Fruit fly (Drosophila melanogaster) whole organism, embryonic: ENCODE data around the gene mbc.

ENCODE experiments used
- Atf6 ChIP-seq: fragments of 200-800 bp; sonication (Bioruptor generic); IDR thresholded peaks from 2 replicates; pipeline ENCODE4 v1.3.6; 2022; ENCODE audit warnings: missing biosample characterization, missing genetic modification characterization
- Awh ChIP-seq: fragments of 200-800 bp; sonication (Bioruptor generic); IDR thresholded peaks from 2 replicates; pipeline ENCODE4, ENCODE4 v1.3.6; 2022; ENCODE audit warnings: missing biosample characterization, missing genetic modification characterization
- Bdp1 ChIP-seq: fragments of 200-800 bp; sonication (Bioruptor generic); optimal IDR thresholded peaks from 3 replicates; lab custom pipeline; 2016; ENCODE audit warnings: missing biosample characterization, missing genetic modification characterization
- Bgb ChIP-seq: fragments of 200-800 bp; sonication (Bioruptor generic); IDR thresholded peaks from 2 replicates; pipeline ENCODE4 v1.3.6; 2022; ENCODE audit warnings: missing biosample characterization, missing genetic modification characterization; ENCODE audit not compliant: partially characterized antibody
- Bteb2 ChIP-seq: fragments of 200-800 bp; sonication (Bioruptor generic); optimal IDR thresholded peaks from 2 replicates; lab custom pipeline; 2016; ENCODE audit warnings: missing biosample characterization, missing genetic modification characterization
- CG10321 ChIP-seq: fragments of 200-800 bp; sonication (Bioruptor generic); IDR thresholded peaks from 2 replicates; pipeline ENCODE4 v1.3.6; 2022; ENCODE audit warnings: missing biosample characterization, missing genetic modification characterization
- CG10654 ChIP-seq: fragments of 200-800 bp; sonication (Bioruptor generic); optimal IDR thresholded peaks from 2 replicates; lab custom pipeline; 2016; ENCODE audit warnings: missing biosample characterization, missing genetic modification characterization
- CG12155 ChIP-seq: fragments of 200-800 bp; sonication (Bioruptor generic); optimal IDR thresholded peaks from 3 replicates; lab custom pipeline; 2016; ENCODE audit warnings: missing biosample characterization, missing genetic modification characterization
- CG12744 ChIP-seq: fragments of 200-800 bp; sonication (Bioruptor generic); optimal IDR thresholded peaks from 2 replicates; lab custom pipeline; 2016; ENCODE audit warnings: missing biosample characterization, missing genetic modification characterization
- CG14860 ChIP-seq: fragments of 200-800 bp; sonication (Bioruptor generic); IDR thresholded peaks from 3 replicates; pipeline ENCODE4 v1.3.6; 2022; ENCODE audit warnings: missing biosample characterization, missing genetic modification characterization; ENCODE audit not compliant: partially characterized antibody
- CG15696 ChIP-seq: fragments of 200-800 bp; sonication (Bioruptor generic); optimal IDR thresholded peaks from 2 replicates; lab custom pipeline; 2019; ENCODE audit warnings: missing biosample characterization, mild to moderate bottlenecking, missing genetic modification characterization, moderate library complexity
- CG18476 ChIP-seq: fragments of 200-800 bp; sonication (Bioruptor generic); optimal IDR thresholded peaks from 2 replicates; lab custom pipeline; 2016; ENCODE audit warnings: missing biosample characterization, mild to moderate bottlenecking, missing genetic modification characterization
- CG18599 ChIP-seq: fragments of 200-800 bp; sonication (Bioruptor generic); optimal IDR thresholded peaks from 3 replicates; lab custom pipeline; 2017; ENCODE audit warnings: missing biosample characterization, missing genetic modification characterization, mild to moderate bottlenecking, moderate library complexity, missing genetic modification reagents
- CG2678 ChIP-seq: fragments of 200-800 bp; sonication (Bioruptor generic); optimal IDR thresholded peaks from 3 replicates; lab custom pipeline; 2019; ENCODE audit warnings: missing biosample characterization, mild to moderate bottlenecking, missing genetic modification characterization, moderate library complexity
- CG3847 ChIP-seq: fragments of 200-800 bp; sonication (Bioruptor generic); IDR thresholded peaks from 2 replicates; pipeline ENCODE4 v1.3.6; 2022; ENCODE audit warnings: missing biosample characterization, missing genetic modification characterization
- CG4424 ChIP-seq: fragments of 200-800 bp; sonication (Bioruptor generic); optimal IDR thresholded peaks from 3 replicates; lab custom pipeline; 2016; ENCODE audit warnings: missing biosample characterization, missing genetic modification characterization
- CG4617 ChIP-seq: fragments of 200-800 bp; sonication (Bioruptor generic); optimal IDR thresholded peaks from 3 replicates; lab custom pipeline; 2016; ENCODE audit warnings: missing biosample characterization, missing genetic modification characterization, borderline replicate concordance
- CG6854 ChIP-seq: fragments of 200-800 bp; sonication (Bioruptor generic); optimal IDR thresholded peaks from 3 replicates; lab custom pipeline; 2017; ENCODE audit warnings: missing biosample characterization, mild to moderate bottlenecking, missing genetic modification characterization
- CG8089 ChIP-seq: fragments of 200-800 bp; sonication (Bioruptor generic); optimal IDR thresholded peaks from 3 replicates; lab custom pipeline; 2016; ENCODE audit warnings: missing biosample characterization, missing genetic modification characterization
- CG9817 ChIP-seq: fragments of 200-800 bp; sonication (Bioruptor generic); optimal IDR thresholded peaks from 2 replicates; lab custom pipeline; 2018; ENCODE audit warnings: missing biosample characterization, mild to moderate bottlenecking, missing genetic modification characterization, moderate library complexity
- Camta ChIP-seq: fragments of 200-800 bp; sonication (Bioruptor generic); optimal IDR thresholded peaks from 2 replicates; lab custom pipeline; 2016; ENCODE audit warnings: missing biosample characterization, missing genetic modification characterization
- Dfd ChIP-seq, 2 experiments: fragments of >200 bp; optimal IDR thresholded peaks; 2 replicates each; lab custom pipeline; 2017; ENCODE audit warnings: missing biosample characterization in 2 of 2, missing genetic modification characterization in 2 of 2
- Doc3 ChIP-seq: fragments of 200-800 bp; sonication (Bioruptor generic); IDR thresholded peaks from 3 replicates; pipeline ENCODE4 v1.3.6; 2022; ENCODE audit warnings: missing biosample characterization, missing genetic modification characterization; ENCODE audit not compliant: partially characterized antibody
- Eip74EF ChIP-seq, 2 experiments: fragments of 200-800 bp in 1 of 2; fragments of >200 bp in 1 of 2; sonication (Bioruptor generic) in 1 of 2; optimal IDR thresholded peaks; 2 replicates each; lab custom pipeline; 2017 to 2019; ENCODE audit warnings: missing biosample characterization in 2 of 2, missing genetic modification characterization in 2 of 2, mild to moderate bottlenecking in 1 of 2, moderate library complexity in 1 of 2
- Fer2 ChIP-seq: fragments of 200-800 bp; sonication (Bioruptor generic); optimal IDR thresholded peaks from 2 replicates; lab custom pipeline; 2018; ENCODE audit warnings: missing biosample characterization, mild to moderate bottlenecking, missing genetic modification characterization, moderate library complexity
- Fer3 ChIP-seq: fragments of 200-800 bp; sonication (Bioruptor generic); optimal IDR thresholded peaks from 2 replicates; lab custom pipeline; 2018; ENCODE audit warnings: missing biosample characterization, mild to moderate bottlenecking, missing genetic modification characterization, moderate library complexity
- Gug ChIP-seq: fragments of 200-800 bp; sonication (Bioruptor generic); IDR thresholded peaks from 4 replicates; pipeline ENCODE4 v1.3.6; 2022; ENCODE audit warnings: missing biosample characterization, missing genetic modification characterization
- H15 ChIP-seq: fragments of 200-800 bp; sonication (Bioruptor generic); IDR thresholded peaks from 3 replicates; pipeline ENCODE4 v1.3.6; 2022; ENCODE audit warnings: missing biosample characterization, missing genetic modification characterization
- Hsf ChIP-seq: fragments of 200-800 bp; sonication (Bioruptor generic); optimal IDR thresholded peaks from 3 replicates; lab custom pipeline; 2016; ENCODE audit warnings: missing biosample characterization, missing genetic modification characterization
- MTF-1 ChIP-seq: fragments of 200-800 bp; sonication (Bioruptor generic); optimal IDR thresholded peaks from 2 replicates; lab custom pipeline; 2018; ENCODE audit warnings: missing biosample characterization, mild to moderate bottlenecking, missing genetic modification characterization, borderline replicate concordance
- Mad ChIP-seq: fragments of 200-800 bp; sonication (Bioruptor generic); optimal IDR thresholded peaks from 2 replicates; lab custom pipeline; 2016; ENCODE audit warnings: missing biosample characterization, missing genetic modification characterization
- Nf-YA ChIP-seq: fragments of 200-800 bp; sonication (Bioruptor generic); IDR thresholded peaks from 2 replicates; pipeline ENCODE4 v1.3.6; 2022; ENCODE audit warnings: missing biosample characterization, missing genetic modification characterization
- Nf-YB ChIP-seq: fragments of 200-800 bp; sonication (Bioruptor generic); optimal IDR thresholded peaks from 3 replicates; lab custom pipeline; 2019; ENCODE audit warnings: missing biosample characterization, mild to moderate bottlenecking, missing genetic modification characterization, moderate library complexity
- Scr ChIP-seq: fragments of 200-800 bp; sonication (Bioruptor generic); IDR thresholded peaks from 2 replicates; pipeline ENCODE4 v1.3.6; 2022; ENCODE audit warnings: missing biosample characterization, missing genetic modification characterization; ENCODE audit not compliant: partially characterized antibody
- ci ChIP-seq: fragments of 200-800 bp; sonication (Bioruptor generic); IDR thresholded peaks from 3 replicates; pipeline ENCODE4 v1.3.6; 2022; ENCODE audit warnings: missing biosample characterization, missing genetic modification characterization
- cwo ChIP-seq: fragments of 200-800 bp; sonication (Bioruptor generic); optimal IDR thresholded peaks from 3 replicates; lab custom pipeline; 2017; ENCODE audit warnings: missing biosample characterization, missing genetic modification characterization, mild to moderate bottlenecking, moderate library complexity, missing genetic modification reagents
- dati ChIP-seq: fragments of 200-800 bp; sonication (Bioruptor generic); IDR thresholded peaks from 2 replicates; pipeline ENCODE4 v1.3.6; 2022; ENCODE audit warnings: missing biosample characterization, missing genetic modification characterization
- fu2 ChIP-seq: fragments of 200-800 bp; sonication (Bioruptor generic); optimal IDR thresholded peaks from 2 replicates; lab custom pipeline; 2016; ENCODE audit warnings: missing biosample characterization, missing genetic modification characterization
- gce ChIP-seq: fragments of 200-800 bp; sonication (Bioruptor generic); IDR thresholded peaks from 3 replicates; pipeline ENCODE4 v1.3.6; 2022; ENCODE audit warnings: missing biosample characterization, missing genetic modification characterization
- gsb-n ChIP-seq: fragments of 200-800 bp; sonication (Bioruptor generic); optimal IDR thresholded peaks from 3 replicates; lab custom pipeline; 2018; ENCODE audit warnings: missing biosample characterization, mild to moderate bottlenecking, missing genetic modification characterization
- ham ChIP-seq: fragments of 200-800 bp; sonication (Bioruptor generic); IDR thresholded peaks from 2 replicates; pipeline ENCODE4 v1.3.6; 2022; ENCODE audit warnings: missing biosample characterization, missing genetic modification characterization
- hth ChIP-seq: fragments of >200 bp; optimal IDR thresholded peaks from 2 replicates; lab custom pipeline; 2017; ENCODE audit warnings: inconsistent platforms
- ind ChIP-seq: fragments of 200-800 bp; sonication (Bioruptor generic); optimal IDR thresholded peaks from 3 replicates; lab custom pipeline; 2016; ENCODE audit warnings: missing biosample characterization, missing genetic modification characterization
- jing ChIP-seq: fragments of 200-800 bp; sonication (Bioruptor generic); optimal IDR thresholded peaks from 2 replicates; lab custom pipeline; 2018; ENCODE audit warnings: missing biosample characterization, mild to moderate bottlenecking, missing genetic modification characterization
- pb ChIP-seq: fragments of 200-800 bp; sonication (Bioruptor generic); optimal IDR thresholded peaks from 3 replicates; lab custom pipeline; 2016; ENCODE audit warnings: missing biosample characterization, missing genetic modification characterization
- shn ChIP-seq: fragments of 200-800 bp; sonication (Bioruptor generic); optimal IDR thresholded peaks from 3 replicates; lab custom pipeline; 2016; ENCODE audit warnings: missing biosample characterization, missing genetic modification characterization
- sisA ChIP-seq: fragments of 200-800 bp; sonication (Bioruptor generic); IDR thresholded peaks from 2 replicates; pipeline ENCODE4 v1.3.6; 2022; ENCODE audit warnings: missing biosample characterization, missing genetic modification characterization
- tgo ChIP-seq: fragments of 200-800 bp; sonication (Bioruptor generic); IDR thresholded peaks from 3 replicates; pipeline ENCODE4 v1.3.6; 2022; ENCODE audit warnings: missing biosample characterization, missing genetic modification characterization
- wek ChIP-seq: fragments of 200-800 bp; sonication (Bioruptor generic); optimal IDR thresholded peaks from 3 replicates; lab custom pipeline; 2018; ENCODE audit warnings: missing biosample characterization, mild to moderate bottlenecking, missing genetic modification characterization, moderate library complexity
- zfh2 ChIP-seq: fragments of 200-800 bp; sonication (Bioruptor generic); optimal IDR thresholded peaks from 2 replicates; lab custom pipeline; 2016; ENCODE audit warnings: missing biosample characterization, missing genetic modification characterization

The mbc gene

dm6 chr3R:23818879-23819408, 37.4 kb downstream of the mbc start, which contains the start of the genes CG33111 and eIF4G2 (continued):
- TF ChIP-seq sisA: no peak
- TF ChIP-seq CG2678 (tag; lab: Kevin White, UChicago): peak; percentile 18
- no peak for TF ChIP-seq Fer3 (tag; lab: Kevin White, UChicago)
- peak; percentile 50 for TF ChIP-seq zfh2
- TF ChIP-seq H15 (GFP tag; lab: Robert Waterston, UW): no peak
- TF ChIP-seq Fer2 (tag; lab: Kevin White, UChicago): no peak
- peak; percentile 24 for TF ChIP-seq Nf-YB (GFP tag; lab: Kevin White, UChicago)
- TF ChIP-seq Mad (GFP tag; lab: Kevin White, UChicago): peak; percentile 42
- peak; percentile 69 for TF ChIP-seq CG14860 (GFP tag; lab: Robert Waterston, UW)
- peak; percentile 51 for TF ChIP-seq CG12155 (GFP tag; lab: Kevin White, UChicago)
- peak; percentile 7 for TF ChIP-seq MTF-1 (GFP tag; lab: Kevin White, UChicago)
- TF ChIP-seq CG15696 (tag; lab: Kevin White, UChicago): peak; percentile 24
- TF ChIP-seq ham (GFP tag; lab: Robert Waterston, UW): no peak
- peak; percentile 41 for TF ChIP-seq CG3847 (GFP tag; lab: Robert Waterston, UW)
- TF ChIP-seq Bdp1 (GFP tag; lab: Kevin White, UChicago): peak; percentile 14
- TF ChIP-seq dati (GFP tag; lab: Robert Waterston, UW): no peak
- TF ChIP-seq CG6854 (GFP tag; lab: Kevin White, UChicago): no peak
- TF ChIP-seq shn (GFP tag; lab: Kevin White, UChicago): no peak
- TF ChIP-seq CG18599: no peak
- no peak for TF ChIP-seq Nf-YA
- TF ChIP-seq jing (GFP tag; lab: Kevin White, UChicago): no peak
- peak; percentile 34 for TF ChIP-seq CG8089
- TF ChIP-seq Doc3 (GFP tag; lab: Robert Waterston, UW): peak; percentile 62
- TF ChIP-seq Dfd (GFP tag; optimal IDR thresholded peaks at IDR 0.05; lab: Kevin White, UChicago): no peak
- peak; percentile 22 for TF ChIP-seq gsb-n
- 0 out of 3 replicates have a peak, but pooled peaks have one; percentile 10 for TF ChIP-seq gce (GFP tag; lab: Robert Waterston, UW)
- TF ChIP-seq Scr (GFP tag; lab: Robert Waterston, UW): peak; percentile 75
- TF ChIP-seq CG9817 (tag; lab: Kevin White, UChicago): peak; percentile 14
- TF ChIP-seq CG4424 (GFP tag; lab: Kevin White, UChicago): peak; percentile 36
- TF ChIP-seq Atf6 (GFP tag; lab: Robert Waterston, UW): 0 out of 2 replicates have a peak, but pooled peaks have one; percentile 46
- no peak for TF ChIP-seq CG18476 (GFP tag; lab: Kevin White, UChicago)
- peak in 1 of 2 experiments; percentile 38 for TF ChIP-seq Eip74EF (GFP tag; optimal IDR thresholded peaks at IDR 0.05; lab: Kevin White, UChicago)
- no peak for TF ChIP-seq tgo (GFP tag; lab: Robert Waterston, UW)
- peak; percentile 65 for TF ChIP-seq Hsf (GFP tag; lab: Kevin White, UChicago)
- peak; percentile 24 for TF ChIP-seq fu2 (GFP tag; lab: Kevin White, UChicago)
- TF ChIP-seq CG10654 (GFP tag; lab: Kevin White, UChicago): no peak
- TF ChIP-seq ci (GFP tag; lab: Robert Waterston, UW): peak; percentile 64
- TF ChIP-seq CG10321: peak; percentile 83
- peak; percentile 22 for TF ChIP-seq Camta
- TF ChIP-seq cwo: no peak
- TF ChIP-seq CG12744: no peak
- TF ChIP-seq Gug (GFP tag; lab: Robert Waterston, UW): no peak; the same call in 3 of the 4 replicates
- peak; percentile 89 for TF ChIP-seq Bgb
- peak; percentile 32 for TF ChIP-seq wek
- TF ChIP-seq Bteb2 (GFP tag; lab: Kevin White, UChicago): no peak
- peak; percentile 27; the same call in 1 of the 2 replicates for TF ChIP-seq Awh
- no peak for TF ChIP-seq ind (GFP tag; lab: Kevin White, UChicago)
- no peak for TF ChIP-seq hth (lab: Kevin White, UChicago)
- peak; percentile 97 for TF ChIP-seq CG4617 (GFP tag; lab: Kevin White, UChicago)
- peak; percentile 12 for TF ChIP-seq pb (GFP tag; lab: Kevin White, UChicago)
